Worm (Caenorhabditis elegans) whole organism, L4/young adult: ENCODE data around the gene M02B7.7.

Experiments
- W03F9.2 ChIP-seq: fragments of 150-350 bp; optimal IDR thresholded peaks from 2 replicates; lab custom pipeline; 2014; ENCODE audit warnings: missing biosample characterization, missing genetic modification characterization
- dao-5 ChIP-seq: sonication (generic microtip); optimal IDR thresholded peaks from 2 replicates; lab custom pipeline; 2016; ENCODE audit warnings: missing genotype, missing genetic modification characterization, moderate library complexity, missing compliant biosample characterization
- him-1 ChIP-seq: sonication (generic microtip); optimal IDR thresholded peaks from 2 replicates; lab custom pipeline; 2016; ENCODE audit warnings: missing genotype, missing genetic modification reagents, missing genetic modification characterization, missing compliant biosample characterization

M02B7.7 gene

DNA sequence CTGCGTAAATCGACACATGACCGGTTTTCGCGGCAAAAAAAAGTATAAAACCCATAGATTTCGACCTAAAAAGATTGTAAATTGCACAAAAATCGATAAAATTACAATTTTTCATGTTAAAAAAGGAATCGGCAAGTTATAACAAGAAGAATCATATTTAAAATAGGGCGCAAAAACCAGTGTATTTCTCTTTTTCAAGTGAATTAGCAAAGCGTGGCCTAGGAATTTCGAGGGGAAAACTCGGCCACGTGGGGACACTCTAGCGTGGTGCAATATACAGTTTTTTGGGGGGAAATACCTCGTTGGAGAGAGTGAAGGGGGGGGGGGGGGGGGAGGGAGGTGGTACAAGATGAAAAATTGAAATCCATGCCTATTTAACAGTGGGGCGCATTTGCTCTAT is 553 bp upstream of the M02B7.7 start:
- TF ChIP-seq him-1 (tag; lab: Kevin White, UChicago) (no peak), W03F9.2 (tag; lab: Kevin White, UChicago) (no peak), dao-5 (tag; lab: Kevin White, UChicago) (no peak)

DNA sequence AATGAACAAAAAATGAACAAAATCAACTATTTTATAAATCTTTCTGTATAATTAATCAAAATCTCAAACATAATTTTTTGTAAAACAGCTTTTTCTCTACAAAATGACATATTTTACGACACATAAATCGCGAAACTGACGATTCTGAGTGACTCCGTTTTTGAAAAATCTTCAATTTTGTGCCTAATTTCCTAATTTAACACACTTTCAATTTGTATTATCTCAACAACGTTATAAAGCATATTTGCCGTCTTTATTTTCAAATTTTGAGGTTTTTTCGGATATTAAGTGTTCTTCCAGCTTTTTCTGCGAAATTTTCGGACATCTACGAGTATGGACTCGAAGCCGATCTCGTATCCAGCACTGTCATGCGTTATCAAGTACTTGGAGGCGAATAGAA is 1.8 kb downstream of the M02B7.7 start, which contains the start of gene fbxc-47:
fbxc-47 (plus strand) TSS at position 301 of the 400 bp plus-strand sequence.
- TF ChIP-seq W03F9.2 (tag; lab: Kevin White, UChicago) (no peak), him-1 (tag; lab: Kevin White, UChicago) (no peak), dao-5 (tag; lab: Kevin White, UChicago) (no peak)

DNA sequence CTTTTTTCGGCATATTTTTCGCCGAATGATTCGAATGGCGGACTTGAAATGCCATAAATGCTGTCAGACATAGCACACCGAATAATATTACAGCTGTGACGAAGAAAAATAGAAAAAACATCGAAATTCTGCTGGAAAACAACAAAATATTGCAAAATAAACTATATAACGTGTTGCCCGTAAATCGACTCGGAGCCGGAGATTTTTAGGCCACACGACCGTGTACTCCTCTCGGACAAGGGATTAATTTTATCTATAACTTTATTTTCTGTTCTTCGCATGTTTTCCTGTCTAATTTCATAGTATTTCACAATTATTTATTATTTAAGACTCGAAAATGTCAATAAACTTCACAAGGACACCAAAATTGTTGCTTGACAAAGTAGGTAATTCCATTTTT is 3.7 kb downstream of the M02B7.7 start, which contains the start of the genes algn-14 and M02B7.2:
algn-14 (minus strand) TSS at position 175 of the 400 bp plus-strand sequence.
M02B7.2 (plus strand) TSS at position 330 of the 400 bp plus-strand sequence.
- TF ChIP-seq him-1 (tag; lab: Kevin White, UChicago) (no peak), W03F9.2 (tag; lab: Kevin White, UChicago) (peak; percentile 49), dao-5 (tag; lab: Kevin White, UChicago) (no peak)

DNA sequence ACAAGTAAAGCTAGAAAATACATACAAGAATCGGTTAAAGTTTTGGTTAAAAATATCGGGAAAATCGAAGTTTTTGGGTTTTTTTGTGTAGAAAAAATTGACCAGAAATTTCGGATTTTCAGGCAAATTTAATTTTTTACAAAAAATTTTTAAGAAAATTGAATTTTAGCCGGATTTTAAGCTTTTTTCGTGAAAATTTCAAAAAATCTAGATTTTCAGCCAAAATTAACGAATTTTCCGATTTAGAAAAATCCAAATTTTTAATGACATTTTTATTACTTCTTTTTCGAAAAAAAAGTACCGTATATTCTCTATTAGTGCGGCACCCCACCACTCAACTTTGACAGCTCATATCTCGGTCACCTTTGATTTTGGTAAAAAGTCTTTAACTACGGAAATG is 6.0 kb downstream of the M02B7.7 start, which contains the start of gene osm-3:
osm-3 (minus strand) TSS at position 101 of the 400 bp plus-strand sequence.
- no peak for TF ChIP-seq W03F9.2 (tag; lab: Kevin White, UChicago)
- no peak for TF ChIP-seq dao-5 (tag; lab: Kevin White, UChicago)
- TF ChIP-seq him-1 (tag; lab: Kevin White, UChicago) = no peak

DNA sequence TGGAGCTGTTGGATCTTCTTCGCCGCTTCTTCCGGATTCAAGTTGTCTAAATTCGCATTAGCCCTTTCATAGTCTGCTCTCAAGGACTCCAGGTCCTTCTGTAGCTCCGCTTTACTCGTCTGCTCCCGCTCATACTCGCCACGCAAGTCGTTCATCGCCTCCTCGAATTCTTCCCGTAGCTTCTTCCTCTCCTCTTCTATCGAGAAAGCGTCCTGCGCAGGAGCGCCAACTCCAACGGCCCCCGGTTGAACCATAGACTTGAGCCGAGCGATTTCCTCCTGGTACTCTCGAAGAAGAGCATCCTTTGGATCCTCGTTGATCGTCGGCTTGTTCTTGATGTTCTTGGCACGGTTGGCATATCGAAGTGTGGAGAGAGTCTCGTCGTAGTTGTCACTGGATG is 9.6 kb downstream of the M02B7.7 start:
- TF ChIP-seq him-1 (tag; lab: Kevin White, UChicago) (no peak), dao-5 (tag; lab: Kevin White, UChicago) (no peak), W03F9.2 (tag; lab: Kevin White, UChicago) (no peak)

DNA sequence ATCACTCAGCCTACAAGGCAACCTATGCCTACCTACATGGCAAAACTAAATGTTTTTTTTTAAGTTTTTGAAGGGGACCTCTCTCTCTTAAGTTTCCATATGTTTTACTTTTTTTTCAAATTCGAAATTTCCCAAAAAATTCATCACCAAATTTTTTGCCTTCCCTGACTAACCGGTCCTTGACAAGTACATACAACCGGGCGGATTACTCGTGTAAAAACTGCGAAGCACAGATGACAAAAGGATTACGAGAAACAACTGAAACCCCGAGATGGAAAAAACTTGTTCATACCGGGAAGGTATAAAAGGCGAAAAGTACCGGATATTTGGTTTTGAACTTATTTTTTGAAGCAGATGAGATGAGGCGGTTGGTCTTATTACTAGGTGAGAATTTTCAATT is 12.6 kb downstream of the M02B7.7 start, which contains the start of gene K09B3.1:
K09B3.1 (plus strand) TSS at position 301 of the 400 bp plus-strand sequence.
- no peak for TF ChIP-seq dao-5 (tag; lab: Kevin White, UChicago)
- no peak for TF ChIP-seq W03F9.2 (tag; lab: Kevin White, UChicago)
- TF ChIP-seq him-1 (tag; lab: Kevin White, UChicago) = no peak

DNA sequence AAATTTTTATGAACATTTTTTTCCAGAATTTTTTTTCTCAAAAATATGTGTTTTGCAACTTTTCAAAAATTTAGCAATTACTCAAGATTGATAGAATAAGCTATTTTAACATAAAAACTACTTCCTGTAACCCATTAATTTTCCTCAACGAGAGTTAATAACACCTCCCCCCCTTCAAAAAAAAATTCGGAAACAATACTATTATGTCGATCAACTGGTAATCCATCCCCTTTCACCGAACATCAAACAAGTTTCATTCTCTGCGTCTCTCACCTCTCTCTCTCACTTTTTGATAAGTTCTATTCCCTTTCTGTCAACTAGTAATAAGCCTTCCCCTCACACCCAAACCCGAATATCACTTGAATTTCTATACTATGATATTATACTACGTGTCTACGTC is 23.1 kb downstream of the M02B7.7 start, which contains the start of gene glct-6:
glct-6 (plus strand) TSS at position 301 of the 400 bp plus-strand sequence.
- no peak for TF ChIP-seq W03F9.2 (tag; lab: Kevin White, UChicago)
- TF ChIP-seq dao-5 (tag; lab: Kevin White, UChicago) = no peak
- TF ChIP-seq him-1 (tag; lab: Kevin White, UChicago) = no peak

DNA sequence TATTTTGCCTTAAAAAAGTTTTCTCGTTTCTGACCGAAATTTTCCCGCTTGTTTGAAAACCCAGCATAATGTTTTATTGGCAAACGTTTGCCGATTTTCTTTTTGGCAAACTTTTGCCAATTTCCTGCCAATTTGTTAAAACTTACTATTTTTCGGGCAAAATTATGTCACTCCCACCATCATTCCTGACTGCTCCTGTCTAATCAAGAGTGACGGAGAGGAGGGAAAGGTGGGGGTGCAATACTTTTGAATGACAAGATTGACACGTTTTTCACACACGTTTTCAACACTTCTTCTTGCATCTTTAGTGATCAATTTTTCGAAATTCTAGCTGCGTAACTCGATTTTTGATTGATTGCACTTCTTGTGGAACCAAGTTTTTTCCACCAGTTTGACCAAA is 25.5 kb downstream of the M02B7.7 start:
- no peak for TF ChIP-seq dao-5 (tag; lab: Kevin White, UChicago)

DNA sequence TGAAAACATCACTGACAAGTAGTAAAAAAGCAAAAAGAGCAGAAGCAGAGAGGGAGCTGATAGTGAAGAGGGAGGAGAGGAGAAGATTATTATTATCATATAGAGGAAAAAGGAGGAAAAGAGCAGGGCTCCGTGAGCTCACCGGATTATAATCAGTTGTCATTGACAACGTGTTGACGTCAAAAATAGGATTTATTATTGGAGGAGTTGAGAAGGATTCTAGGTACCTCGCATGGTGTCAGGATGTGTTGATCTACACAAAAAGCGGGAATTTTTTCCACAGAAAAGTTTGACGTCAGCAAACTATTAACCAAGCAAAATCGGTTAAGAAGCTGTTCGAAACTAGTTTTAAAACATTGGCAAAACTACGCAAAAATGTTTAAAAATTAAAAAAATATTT is 32.8 kb downstream of the M02B7.7 start:
- TF ChIP-seq W03F9.2 (tag; lab: Kevin White, UChicago) = no peak
- no peak for TF ChIP-seq dao-5 (tag; lab: Kevin White, UChicago)
- no peak for TF ChIP-seq him-1 (tag; lab: Kevin White, UChicago)

DNA sequence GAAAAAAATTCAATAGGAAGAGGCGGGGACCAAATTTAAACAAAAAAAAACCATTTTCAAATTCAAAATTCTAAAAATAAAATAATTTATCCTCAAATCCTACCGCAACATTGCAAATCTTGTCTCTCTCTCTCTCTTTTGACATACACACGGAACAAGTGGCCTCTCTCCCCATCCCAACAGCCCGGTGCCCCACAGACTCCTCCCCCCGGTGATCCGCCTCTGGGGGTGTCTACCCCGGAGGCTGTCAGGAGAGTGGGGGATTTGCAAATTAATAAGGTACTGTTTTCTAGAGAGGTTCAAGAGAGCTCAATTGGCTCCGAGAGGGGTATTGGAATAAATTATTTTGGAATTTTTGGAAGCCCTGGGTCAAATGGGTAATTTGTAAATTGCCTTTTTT is 39.2 kb downstream of the M02B7.7 start:
- TF ChIP-seq dao-5 (tag; lab: Kevin White, UChicago) = no peak
- TF ChIP-seq W03F9.2 (tag; lab: Kevin White, UChicago) = no peak
- no peak for TF ChIP-seq him-1 (tag; lab: Kevin White, UChicago)

DNA sequence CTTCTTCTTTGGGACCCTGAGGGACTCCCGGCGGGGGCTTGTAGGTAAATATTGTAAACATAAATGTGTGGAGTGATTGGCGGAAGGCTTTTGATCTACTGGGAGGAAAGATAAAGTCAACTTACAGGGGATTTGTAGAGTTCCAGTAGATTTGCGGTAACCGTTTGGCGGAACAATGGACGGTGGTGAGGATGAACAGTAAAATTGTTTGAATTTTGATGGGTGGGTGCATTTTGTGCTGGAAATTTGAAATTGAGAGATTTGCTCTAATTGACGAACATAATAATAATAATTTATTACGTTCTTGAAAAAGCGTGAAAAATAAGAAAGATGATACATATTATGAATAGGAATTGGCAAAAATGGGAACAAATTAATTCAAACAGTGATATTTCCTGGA is 40.4 kb downstream of the M02B7.7 start, which contains the start of gene vab-2:
vab-2 (minus strand) TSS at position 238 of the 400 bp plus-strand sequence.
- TF ChIP-seq him-1 (tag; lab: Kevin White, UChicago) (no peak), W03F9.2 (tag; lab: Kevin White, UChicago) (no peak), dao-5 (tag; lab: Kevin White, UChicago) (no peak)

DNA sequence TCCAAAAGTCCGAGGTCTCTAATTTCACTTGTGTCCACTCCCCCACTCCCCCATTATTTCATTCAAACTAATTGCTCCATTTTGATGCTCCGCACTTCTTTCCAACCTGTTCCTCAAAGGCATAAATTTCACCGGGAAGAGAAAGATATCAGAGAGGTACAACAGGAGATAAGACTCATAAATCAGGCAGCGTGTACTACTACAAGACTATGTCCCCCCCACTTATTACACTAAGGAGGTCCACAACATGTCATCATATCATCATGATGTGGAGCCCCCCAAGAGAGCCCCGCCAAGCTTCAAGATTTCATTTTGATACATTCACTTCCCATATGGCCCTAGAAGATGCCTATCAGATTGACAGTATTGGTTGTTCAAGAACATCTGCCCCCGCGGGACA is 41.5 kb downstream of the M02B7.7 start:
- TF ChIP-seq him-1 (tag; lab: Kevin White, UChicago) (no peak), dao-5 (tag; lab: Kevin White, UChicago) (no peak), W03F9.2 (tag; lab: Kevin White, UChicago) (no peak)

DNA sequence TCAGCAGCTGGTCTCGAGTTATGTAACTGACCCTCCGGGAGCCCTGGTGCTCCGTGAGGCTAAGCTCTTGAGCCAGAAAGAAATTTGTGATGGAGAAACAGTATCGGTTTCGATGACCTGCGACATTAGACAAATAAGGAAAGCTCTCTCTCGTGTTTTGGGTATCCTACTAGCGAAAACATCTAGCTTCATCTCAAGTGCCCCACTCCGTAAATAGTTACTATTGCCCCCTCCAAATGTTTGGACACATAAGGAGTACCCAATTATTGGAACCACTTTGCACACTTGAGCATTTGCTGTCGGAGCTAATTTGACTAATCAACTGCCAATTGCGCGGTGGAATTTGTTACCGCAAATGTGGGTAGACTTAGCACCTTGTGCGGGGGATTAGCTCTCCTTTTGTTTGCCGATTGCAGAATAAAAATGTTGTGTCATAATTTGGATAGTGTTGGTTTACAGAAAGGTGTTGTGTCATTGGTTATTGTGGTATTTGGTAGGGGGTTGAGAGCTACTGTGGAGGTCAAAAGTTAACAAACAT is 42.9 kb downstream of the M02B7.7 start:
- TF ChIP-seq him-1 (tag; lab: Kevin White, UChicago) (no peak), dao-5 (tag; lab: Kevin White, UChicago) (no peak), W03F9.2 (tag; lab: Kevin White, UChicago) (no peak)

DNA sequence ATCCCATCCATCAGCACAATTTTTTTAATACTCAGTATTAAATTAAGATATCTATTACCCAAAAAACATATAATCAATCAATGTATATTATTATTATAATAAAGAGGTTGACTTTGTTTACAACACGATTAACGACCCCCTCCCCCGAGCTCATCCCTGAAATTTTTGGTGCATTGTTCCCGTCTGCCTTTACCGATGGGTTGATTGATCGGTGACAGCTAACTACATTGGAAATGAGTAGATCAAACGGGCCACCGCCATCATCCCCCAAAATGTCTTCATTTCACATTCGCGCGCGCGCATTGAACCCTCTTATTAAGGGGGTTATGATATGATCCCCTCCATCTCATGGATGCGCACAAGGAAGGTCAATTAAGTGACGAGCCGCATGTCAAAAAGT is 47.2 kb downstream of the M02B7.7 start:
- TF ChIP-seq him-1 (tag; lab: Kevin White, UChicago) (no peak), dao-5 (tag; lab: Kevin White, UChicago) (no peak), W03F9.2 (tag; lab: Kevin White, UChicago) (no peak)
